Fruit fly (Drosophila melanogaster) whole organism, prepupa: Measurements from ENCODE around the gene CG15547.

ENCODE experiments used
- Blimp-1 ChIP-seq: fragments of 200-800 bp; sonication (Bioruptor generic); optimal IDR thresholded peaks from 3 replicates; lab custom pipeline; 2017; ENCODE audit warnings: missing biosample characterization, missing genetic modification characterization, mild to moderate bottlenecking, moderate library complexity, missing genetic modification reagents
- CG10631 ChIP-seq: fragments of 200-800 bp; sonication (Bioruptor generic); optimal IDR thresholded peaks from 2 replicates; lab custom pipeline; 2016; ENCODE audit warnings: missing biosample characterization, missing genetic modification characterization
- CG10669 ChIP-seq: fragments of 200-800 bp; sonication (Bioruptor generic); optimal IDR thresholded peaks from 3 replicates; lab custom pipeline; 2018; ENCODE audit warnings: missing biosample characterization, mild to moderate bottlenecking, missing genetic modification characterization, moderate library complexity
- CG11294 ChIP-seq: fragments of 200-800 bp; sonication (Bioruptor generic); IDR thresholded peaks from 2 replicates; pipeline ENCODE4 v1.3.6; 2022; ENCODE audit warnings: missing biosample characterization, missing genetic modification characterization
- CG11762 ChIP-seq: fragments of 200-800 bp; sonication (Bioruptor generic); optimal IDR thresholded peaks from 3 replicates; lab custom pipeline; 2016; ENCODE audit warnings: missing biosample characterization, missing genetic modification characterization; ENCODE audit not compliant: insufficient read depth
- CG11902 ChIP-seq: fragments of 200-800 bp; sonication (Bioruptor generic); optimal IDR thresholded peaks from 3 replicates; lab custom pipeline; 2016; ENCODE audit warnings: missing biosample characterization, missing genetic modification characterization
- CG15336 ChIP-seq: fragments of 200-800 bp; sonication (Bioruptor generic); IDR thresholded peaks from 2 replicates; pipeline ENCODE4 v1.3.6; 2022; ENCODE audit warnings: missing biosample characterization, missing genetic modification characterization
- CG1621 ChIP-seq: fragments of 200-800 bp; sonication (Bioruptor generic); optimal IDR thresholded peaks from 3 replicates; lab custom pipeline; 2018; ENCODE audit warnings: missing biosample characterization, mild to moderate bottlenecking, missing genetic modification characterization
- CG16779 ChIP-seq: fragments of 200-800 bp; sonication (Bioruptor generic); optimal IDR thresholded peaks from 3 replicates; lab custom pipeline; 2017; ENCODE audit warnings: missing biosample characterization, mild to moderate bottlenecking, missing genetic modification characterization
- CG3032 ChIP-seq: fragments of 200-800 bp; optimal IDR thresholded peaks from 2 replicates; lab custom pipeline; 2019; ENCODE audit warnings: missing biosample characterization, mild to moderate bottlenecking, missing genetic modification characterization, moderate library complexity
- CG34406 ChIP-seq: fragments of 200-800 bp; sonication (Bioruptor generic); optimal IDR thresholded peaks from 3 replicates; lab custom pipeline; 2016; ENCODE audit warnings: missing biosample characterization, missing genetic modification characterization
- CG4318 ChIP-seq: fragments of 200-800 bp; sonication (Bioruptor generic); optimal IDR thresholded peaks from 3 replicates; lab custom pipeline; 2017; ENCODE audit warnings: missing biosample characterization, mild to moderate bottlenecking, missing genetic modification characterization
- CG6163 ChIP-seq: fragments of 200-800 bp; sonication (Bioruptor generic); IDR thresholded peaks from 3 replicates; pipeline ENCODE4 v1.3.6; 2022; ENCODE audit warnings: missing biosample characterization, missing genetic modification characterization
- CG6276 ChIP-seq: fragments of 200-800 bp; sonication (Bioruptor generic); optimal IDR thresholded peaks from 2 replicates; lab custom pipeline; 2017; ENCODE audit warnings: missing biosample characterization, mild to moderate bottlenecking, missing genetic modification characterization
- CG6792 ChIP-seq: fragments of 200-800 bp; sonication (Bioruptor generic); optimal IDR thresholded peaks from 3 replicates; lab custom pipeline; 2016; ENCODE audit warnings: missing biosample characterization, missing genetic modification characterization
- CG6808 ChIP-seq: fragments of 200-800 bp; sonication (Bioruptor generic); optimal IDR thresholded peaks from 3 replicates; lab custom pipeline; 2017; ENCODE audit warnings: missing biosample characterization, missing genetic modification characterization, mild to moderate bottlenecking, moderate library complexity, missing genetic modification reagents
- CG6854 ChIP-seq: fragments of 200-800 bp; sonication (Bioruptor generic); optimal IDR thresholded peaks from 2 replicates; lab custom pipeline; 2017; ENCODE audit warnings: missing biosample characterization, mild to moderate bottlenecking, missing genetic modification characterization
- CG8119 ChIP-seq: fragments of 200-800 bp; sonication (Bioruptor generic); IDR thresholded peaks from 3 replicates; pipeline ENCODE4 v1.3.6; 2022; ENCODE audit warnings: missing biosample characterization, missing genetic modification characterization
- CG8319 ChIP-seq: fragments of 200-800 bp; sonication (Bioruptor generic); optimal IDR thresholded peaks from 3 replicates; lab custom pipeline; 2016; ENCODE audit warnings: missing biosample characterization, missing genetic modification characterization
- CG8632 ChIP-seq: fragments of 200-800 bp; sonication (Bioruptor generic); optimal IDR thresholded peaks from 3 replicates; lab custom pipeline; 2016; ENCODE audit warnings: missing biosample characterization, missing genetic modification characterization
- CG9139 ChIP-seq: fragments of 200-800 bp; sonication (Bioruptor generic); optimal IDR thresholded peaks from 3 replicates; lab custom pipeline; 2017; ENCODE audit warnings: missing biosample characterization, mild to moderate bottlenecking, missing genetic modification characterization
- Eip75B ChIP-seq: fragments of 200-800 bp; sonication (Bioruptor generic); optimal IDR thresholded peaks from 3 replicates; lab custom pipeline; 2016; ENCODE audit warnings: missing biosample characterization, missing genetic modification characterization
- Eip93F ChIP-seq: fragments of 200-800 bp; sonication (Bioruptor generic); optimal IDR thresholded peaks from 2 replicates; lab custom pipeline; 2016; ENCODE audit warnings: missing biosample characterization, mild to moderate bottlenecking, missing genetic modification characterization
- Ets21C ChIP-seq: fragments of 200-800 bp; sonication (Bioruptor generic); optimal IDR thresholded peaks from 3 replicates; lab custom pipeline; 2016; ENCODE audit warnings: missing biosample characterization, missing genetic modification characterization
- Ets96B ChIP-seq: fragments of 200-800 bp; optimal IDR thresholded peaks from 2 replicates; lab custom pipeline; 2019; ENCODE audit warnings: missing biosample characterization, mild to moderate bottlenecking, missing genetic modification characterization, moderate library complexity
- Hr38 ChIP-seq: sonication (Bioruptor generic); optimal IDR thresholded peaks from 2 replicates; lab custom pipeline; 2016; ENCODE audit warnings: missing biosample characterization, missing genetic modification characterization
- Hr4 ChIP-seq: fragments of 200-800 bp; sonication (Bioruptor generic); optimal IDR thresholded peaks from 3 replicates; lab custom pipeline; 2016; ENCODE audit warnings: missing biosample characterization, missing genetic modification characterization
- Lpt ChIP-seq: fragments of 200-800 bp; sonication (Bioruptor generic); optimal IDR thresholded peaks from 3 replicates; lab custom pipeline; 2016; ENCODE audit warnings: missing biosample characterization, missing genetic modification characterization
- Met ChIP-seq: fragments of 200-800 bp; sonication (Bioruptor generic); optimal IDR thresholded peaks from 3 replicates; lab custom pipeline; 2016; ENCODE audit warnings: missing biosample characterization, missing genetic modification characterization
- Smox ChIP-seq: fragments of 200-800 bp; sonication (Bioruptor generic); optimal IDR thresholded peaks from 3 replicates; lab custom pipeline; 2016; ENCODE audit warnings: missing biosample characterization, missing genetic modification characterization
- Sox102F ChIP-seq: fragments of 200-800 bp; sonication (Bioruptor generic); optimal IDR thresholded peaks from 2 replicates; lab custom pipeline; 2016; ENCODE audit warnings: missing biosample characterization, mild to moderate bottlenecking, missing genetic modification characterization
- Sox14 ChIP-seq: fragments of 200-800 bp; sonication (Bioruptor generic); optimal IDR thresholded peaks from 3 replicates; lab custom pipeline; 2016; ENCODE audit warnings: missing biosample characterization, missing genetic modification characterization
- Sox15 ChIP-seq: fragments of 200-800 bp; sonication (Bioruptor generic); optimal IDR thresholded peaks from 3 replicates; lab custom pipeline; 2016; ENCODE audit warnings: missing biosample characterization, missing genetic modification characterization
- achi ChIP-seq: fragments of 200-800 bp; sonication (Bioruptor generic); optimal IDR thresholded peaks from 3 replicates; lab custom pipeline; 2016; ENCODE audit warnings: missing biosample characterization, missing genetic modification characterization
- acj6 ChIP-seq: fragments of 200-800 bp; sonication (Bioruptor generic); optimal IDR thresholded peaks from 3 replicates; lab custom pipeline; 2016; ENCODE audit warnings: missing biosample characterization, missing genetic modification characterization
- cyc ChIP-seq: fragments of 200-800 bp; sonication (Bioruptor generic); optimal IDR thresholded peaks from 3 replicates; lab custom pipeline; 2016; ENCODE audit warnings: missing biosample characterization, missing genetic modification characterization
- dac ChIP-seq: fragments of 200-800 bp; sonication (Bioruptor generic); optimal IDR thresholded peaks from 2 replicates; lab custom pipeline; 2017; ENCODE audit warnings: missing biosample characterization, mild to moderate bottlenecking, missing genetic modification characterization
- dsx ChIP-seq: fragments of 200-800 bp; optimal IDR thresholded peaks from 3 replicates; lab custom pipeline; 2019; ENCODE audit warnings: missing biosample characterization, mild to moderate bottlenecking, missing genetic modification characterization, moderate library complexity; ENCODE audit not compliant: poor library complexity, severe bottlenecking
- eg ChIP-seq: fragments of 200-800 bp; sonication (Bioruptor generic); IDR thresholded peaks from 3 replicates; pipeline ENCODE4 v1.3.6; 2022; ENCODE audit warnings: missing biosample characterization, missing genetic modification characterization
- esn ChIP-seq: fragments of 200-800 bp; sonication (Bioruptor generic); optimal IDR thresholded peaks from 2 replicates; lab custom pipeline; 2016; ENCODE audit warnings: missing biosample characterization, mild to moderate bottlenecking, missing genetic modification characterization, moderate library complexity
- fd59A ChIP-seq: fragments of 200-800 bp; sonication (Bioruptor generic); optimal IDR thresholded peaks from 2 replicates; lab custom pipeline; 2017; ENCODE audit warnings: missing biosample characterization, mild to moderate bottlenecking, missing genetic modification characterization, missing genetic modification reagents
- fd85E ChIP-seq: fragments of 200-800 bp; sonication (Bioruptor generic); optimal IDR thresholded peaks from 3 replicates; lab custom pipeline; 2016; ENCODE audit warnings: missing biosample characterization, missing genetic modification characterization
- net ChIP-seq: fragments of 200-800 bp; sonication (Bioruptor generic); optimal IDR thresholded peaks from 3 replicates; lab custom pipeline; 2016; ENCODE audit warnings: missing biosample characterization, missing genetic modification characterization
- pdm3 ChIP-seq: fragments of 200-800 bp; sonication (Bioruptor generic); optimal IDR thresholded peaks from 3 replicates; lab custom pipeline; 2016; ENCODE audit warnings: missing biosample characterization, missing genetic modification characterization
- salr ChIP-seq, 2 experiments: fragments of 200-800 bp; sonication (Bioruptor generic); optimal IDR thresholded peaks; 3 replicates each; lab custom pipeline; 2016 to 2018; ENCODE audit warnings: missing biosample characterization in 2 of 2, missing genetic modification characterization in 2 of 2, mild to moderate bottlenecking in 1 of 2
- ss ChIP-seq, 2 experiments: fragments of 200-800 bp; sonication (Bioruptor generic); optimal IDR thresholded peaks; 2 replicates in 1 of 2; 3 replicates in 1 of 2; lab custom pipeline; 2017 to 2018; ENCODE audit warnings: mild to moderate bottlenecking in 2 of 2, missing biosample characterization in 2 of 2, missing genetic modification characterization in 2 of 2, moderate library complexity in 1 of 2
- svp ChIP-seq: fragments of 200-800 bp; sonication (Bioruptor generic); peaks from one replicate; lab custom pipeline; 2016; ENCODE audit warnings: missing biosample characterization, missing genetic modification characterization
- topi ChIP-seq: fragments of 200-800 bp; sonication (Bioruptor generic); optimal IDR thresholded peaks from 3 replicates; lab custom pipeline; 2016; ENCODE audit warnings: missing biosample characterization, missing genetic modification characterization
- vri ChIP-seq: fragments of 200-800 bp; sonication (Bioruptor generic); optimal IDR thresholded peaks from 3 replicates; lab custom pipeline; 2016; ENCODE audit warnings: missing biosample characterization, mild to moderate bottlenecking, missing genetic modification characterization

CG15547 gene

dm6 chr3R:30865365-30865770, 17.9 kb downstream of the CG15547 start (continued):
- no peak for TF ChIP-seq salr (GFP tag; optimal IDR thresholded peaks at IDR 0.05; lab: Kevin White, UChicago)
- TF ChIP-seq CG10631 (GFP tag; lab: Kevin White, UChicago): no peak
- no peak for TF ChIP-seq CG6792
- TF ChIP-seq dac (GFP tag; lab: Kevin White, UChicago): no peak
- no peak for TF ChIP-seq net (GFP tag; lab: Kevin White, UChicago)
- TF ChIP-seq dsx: no peak
- no peak for TF ChIP-seq achi
- no peak for TF ChIP-seq CG6163 (GFP tag; lab: Robert Waterston, UW)
- TF ChIP-seq esn (GFP tag; lab: Kevin White, UChicago): no peak
- no peak for TF ChIP-seq eg (GFP tag; lab: Robert Waterston, UW)
- no peak for TF ChIP-seq Sox102F (GFP tag; lab: Kevin White, UChicago)
- no peak for TF ChIP-seq CG11762
- TF ChIP-seq acj6 (GFP tag; lab: Kevin White, UChicago): peak; percentile 17
- no peak for TF ChIP-seq CG15336 (GFP tag; lab: Robert Waterston, UW)
- TF ChIP-seq CG4318 (GFP tag; lab: Kevin White, UChicago): no peak
- no peak for TF ChIP-seq Blimp-1 (GFP tag; lab: Kevin White, UChicago)
- TF ChIP-seq CG11902 (GFP tag; lab: Kevin White, UChicago): no peak
- peak; percentile 26 for TF ChIP-seq fd59A (GFP tag; lab: Kevin White, UChicago)
- no peak for TF ChIP-seq fd85E
- peak; percentile 35 for TF ChIP-seq Ets96B (tag; lab: Kevin White, UChicago)
- TF ChIP-seq CG10669: no peak
- no peak for TF ChIP-seq vri (GFP tag; lab: Kevin White, UChicago)
- TF ChIP-seq Hr4 (GFP tag; lab: Kevin White, UChicago): no peak
- no peak for TF ChIP-seq CG16779
- peak; percentile 46 for TF ChIP-seq svp (GFP tag; lab: Kevin White, UChicago)
- TF ChIP-seq Eip75B (GFP tag; lab: Kevin White, UChicago): no peak
- no peak for TF ChIP-seq Sox15
- TF ChIP-seq Lpt (GFP tag; lab: Kevin White, UChicago): no peak
- peak; percentile 6 for TF ChIP-seq CG6808
- TF ChIP-seq CG9139 (GFP tag; lab: Kevin White, UChicago): no peak
- no peak for TF ChIP-seq cyc (GFP tag; lab: Kevin White, UChicago)
- TF ChIP-seq CG8119 (GFP tag; lab: Robert Waterston, UW): no peak
- TF ChIP-seq topi (GFP tag; lab: Kevin White, UChicago): no peak
- no peak for TF ChIP-seq Met
- no peak for TF ChIP-seq CG6276 (GFP tag; lab: Kevin White, UChicago)
- no peak for TF ChIP-seq Smox (GFP tag; lab: Kevin White, UChicago)
- TF ChIP-seq Ets21C: no peak
- TF ChIP-seq pdm3 (GFP tag; lab: Kevin White, UChicago): no peak
- peak; percentile 38 for TF ChIP-seq CG8632 (GFP tag; lab: Kevin White, UChicago)
- TF ChIP-seq CG34406 (GFP tag; lab: Kevin White, UChicago): peak; percentile 31
- TF ChIP-seq CG11294 (GFP tag; lab: Robert Waterston, UW): no peak
- no peak for TF ChIP-seq CG8319
- TF ChIP-seq CG6854 (GFP tag; lab: Kevin White, UChicago): no peak
- TF ChIP-seq Eip93F (GFP tag; lab: Kevin White, UChicago): no peak

dm6 chr3R:30864465-30864864, 18.8 kb downstream of the CG15547 start:
- TF ChIP-seq CG1621 (tag; lab: Kevin White, UChicago): no peak
- peak; percentile 35 for TF ChIP-seq CG8632 (GFP tag; lab: Kevin White, UChicago)
- TF ChIP-seq fd85E: no peak
- peak; percentile 26 for TF ChIP-seq pdm3 (GFP tag; lab: Kevin White, UChicago)
- no peak for TF ChIP-seq Smox (GFP tag; lab: Kevin White, UChicago)
- peak; percentile 34 for TF ChIP-seq CG3032 (tag; lab: Kevin White, UChicago)
- no peak for TF ChIP-seq CG8319
- TF ChIP-seq CG10631 (GFP tag; lab: Kevin White, UChicago): peak; percentile 45
- peak; percentile 28; the same call in 1 of the 3 replicates for TF ChIP-seq CG8119 (GFP tag; lab: Robert Waterston, UW)
- peak in 1 of 2 experiments; percentile 58 for TF ChIP-seq ss (GFP tag; optimal IDR thresholded peaks at IDR 0.05; lab: Kevin White, UChicago)
- TF ChIP-seq CG9139 (GFP tag; lab: Kevin White, UChicago): no peak
- TF ChIP-seq CG11902 (GFP tag; lab: Kevin White, UChicago): no peak
- no peak for TF ChIP-seq Met
- TF ChIP-seq Hr38 (GFP tag; lab: Kevin White, UChicago): no peak
- TF ChIP-seq eg (GFP tag; lab: Robert Waterston, UW): no peak
- no peak for TF ChIP-seq Eip75B (GFP tag; lab: Kevin White, UChicago)
- peak in 1 of 2 experiments; percentile 51 for TF ChIP-seq salr (GFP tag; optimal IDR thresholded peaks at IDR 0.05; lab: Kevin White, UChicago)
- TF ChIP-seq dac (GFP tag; lab: Kevin White, UChicago): peak; percentile 9
- no peak for TF ChIP-seq CG11294 (GFP tag; lab: Robert Waterston, UW)
- no peak for TF ChIP-seq CG16779
- peak; percentile 25 for TF ChIP-seq net (GFP tag; lab: Kevin White, UChicago)
- peak; percentile 5 for TF ChIP-seq Sox14 (GFP tag; lab: Kevin White, UChicago)
- TF ChIP-seq cyc (GFP tag; lab: Kevin White, UChicago): no peak
- peak; percentile 17 for TF ChIP-seq achi
- no peak for TF ChIP-seq topi (GFP tag; lab: Kevin White, UChicago)
- no peak for TF ChIP-seq Ets21C
